Worm (Caenorhabditis elegans): ENCODE results near the gene gsnl-1.

gsnl-1 gene

ce11 chrV:9465529-9465928 lies 31.3 kb upstream of the gsnl-1 start:
- TF ChIP-seq mdl-1 (tag; optimal IDR thresholded peaks at IDR 0.05): no peak
- no peak for TF ChIP-seq nhr-41 (GFP tag; IDR thresholded peaks at IDR 0.05)
- no peak for TF ChIP-seq aly-2 (tag; optimal IDR thresholded peaks at IDR 0.05)
- TF ChIP-seq php-3 (GFP tag; IDR thresholded peaks at IDR 0.05): no peak
- TF ChIP-seq daf-16 (GFP tag; optimal IDR thresholded peaks at IDR 0.05): no peak
- TF ChIP-seq daf-16 (tag; optimal IDR thresholded peaks at IDR 0.05): no peak
- no peak for TF ChIP-seq F49E8.2 (tag; optimal IDR thresholded peaks at IDR 0.05; ENCODE audit: borderline replicate concordance)
- no peak for TF ChIP-seq lin-29 (GFP tag; IDR thresholded peaks at IDR 0.05)
- no peak for TF ChIP-seq nhr-76 (tag; optimal IDR thresholded peaks at IDR 0.05)
- TF ChIP-seq rbr-2 (tag; optimal IDR thresholded peaks at IDR 0.05): no peak
- no peak for TF ChIP-seq ceh-20 (GFP tag; IDR thresholded peaks at IDR 0.05)
- no peak for TF ChIP-seq spr-3 (GFP tag; optimal IDR thresholded peaks at IDR 0.05)
- TF ChIP-seq pqm-1 (tag; optimal IDR thresholded peaks at IDR 0.05): no peak
- TF ChIP-seq dmd-9 (GFP tag; IDR thresholded peaks at IDR 0.05): no peak
- TF ChIP-seq dve-1 (tag; optimal IDR thresholded peaks at IDR 0.05; ENCODE audit: insufficient read depth): no peak
- TF ChIP-seq ces-1 (GFP tag; optimal IDR thresholded peaks at IDR 0.05): no peak
- no peak for TF ChIP-seq lin-39 (tag; optimal IDR thresholded peaks at IDR 0.05)
- no peak for TF ChIP-seq daf-12 (tag; optimal IDR thresholded peaks at IDR 0.05)

ce11 chrV:9471675-9472074 lies 25.2 kb upstream of the gsnl-1 start, which contains the start of gene flp-6:
Gene flp-6, plus strand, starts transcription at chrV:9471975.
- TF ChIP-seq pqm-1 (tag; optimal IDR thresholded peaks at IDR 0.05) (no peak), lsy-2 (tag; optimal IDR thresholded peaks at IDR 0.05) (no peak), sdz-12 (GFP tag; optimal IDR thresholded peaks at IDR 0.05) (no peak), daf-8 (GFP tag; IDR thresholded peaks at IDR 0.05) (no peak), Y75B8A.6 (GFP tag; IDR thresholded peaks at IDR 0.05) (no peak), lin-29 (GFP tag; IDR thresholded peaks at IDR 0.05) (no peak), nhr-11 (tag; optimal IDR thresholded peaks at IDR 0.05) (no peak), Y5F2A.4 (GFP tag; optimal IDR thresholded peaks at IDR 0.05) (no peak), T26A8.4 (GFP tag; IDR thresholded peaks at IDR 0.05) (no peak), spr-3 (GFP tag; optimal IDR thresholded peaks at IDR 0.05) (no peak), lin-38 (GFP tag; IDR thresholded peaks at IDR 0.05) (no peak), skn-1 (tag; optimal IDR thresholded peaks at IDR 0.05) (no peak), Y48G9A.11 (GFP tag; IDR thresholded peaks at IDR 0.05) (no peak), hlh-30 (tag; optimal IDR thresholded peaks at IDR 0.05; ENCODE audit: insufficient read depth) (no peak), T20F7.1 (GFP tag; optimal IDR thresholded peaks at IDR 0.05) (no peak), ceh-44 (GFP tag; IDR thresholded peaks at IDR 0.05) (no peak)

- TF ChIP-seq set-16 (GFP tag; IDR thresholded peaks at IDR 0.05) (no peak), Y48G9A.11 (GFP tag; IDR thresholded peaks at IDR 0.05) (no peak), madf-5 (GFP tag; IDR thresholded peaks at IDR 0.05) (no peak), ama-1 (optimal IDR thresholded peaks at IDR 0.05) (no peak), aly-2 (tag; optimal IDR thresholded peaks at IDR 0.05) (no peak), ztf-7 (tag; optimal IDR thresholded peaks at IDR 0.05) (no peak), php-3 (GFP tag; IDR thresholded peaks at IDR 0.05) (no peak), nhr-6 (tag; optimal IDR thresholded peaks at IDR 0.05) (no peak), mep-1 (tag; optimal IDR thresholded peaks at IDR 0.05) (no peak), aha-1 (tag) (no peak)
Measured at ce11 chrV:9473924-9474323, 22.9 kb upstream of the gsnl-1 start.

- peak in 1 of 2 experiments; percentile 46 for TF ChIP-seq unc-62 (GFP tag; optimal IDR thresholded peaks at IDR 0.05 in 1 of 2)
- TF ChIP-seq unc-62 (tag; optimal IDR thresholded peaks at IDR 0.05): no peak
- TF ChIP-seq vab-7 (GFP tag; IDR thresholded peaks at IDR 0.05): no peak
Measured at ce11 chrV:9477863-9478262, 19.0 kb upstream of the gsnl-1 start, which contains the start of gene nas-3. Gene nas-3, plus strand, starts transcription at chrV:9478163.
